Worm (Caenorhabditis elegans) whole organism, dauer: ENCODE results near the gene acr-20.
"Not testable (repeated sequence)": the region's sequence is repeated elsewhere in the genome, so short reads cannot be mapped to it uniquely, and the experiment has no call there.

Experiments used
- unc-62 ChIP-seq: sonication (generic microtip); optimal IDR thresholded peaks from 2 replicates; lab custom pipeline; 2017; ENCODE audit warnings: missing biosample characterization, missing genetic modification reagents, missing genetic modification characterization

The acr-20 gene

ce11 chrII:14393766-14394165, 16.1 kb upstream of the acr-20 start:
- no peak for TF ChIP-seq unc-62 (GFP tag; lab: Kevin White, UChicago)

ce11 chrII:14390036-14390763, 12.5 kb upstream of the acr-20 start, which contains the start of the genes kbp-3 and nurf-1:
kbp-3 (minus strand) TSS chrII:14390078.
nurf-1 (plus strand) TSS chrII:14390713.
- TF ChIP-seq unc-62 (GFP tag; lab: Kevin White, UChicago): no peak

- no peak for TF ChIP-seq unc-62 (GFP tag; lab: Kevin White, UChicago)
Measured at ce11 chrII:14388213-14388612, 10.5 kb upstream of the acr-20 start, which contains the start of gene F26H11.8. F26H11.8 (plus strand) TSS chrII:14388513.

- TF ChIP-seq unc-62 (GFP tag; lab: Kevin White, UChicago): no peak
Measured at ce11 chrII:14383644-14384043, 5.9 kb upstream of the acr-20 start, which contains the start of gene mes-2. mes-2 (plus strand) TSS chrII:14383973.

- TF ChIP-seq unc-62 (GFP tag; lab: Kevin White, UChicago): no peak
Measured at ce11 chrII:14381450-14381849, 3.8 kb upstream of the acr-20 start, which contains the start of gene sdz-26. sdz-26 (plus strand) TSS chrII:14381750.

- TF ChIP-seq unc-62 (GFP tag; lab: Kevin White, UChicago): no peak
Measured at ce11 chrII:14380778-14381177, 3.1 kb upstream of the acr-20 start.

- TF ChIP-seq unc-62 (GFP tag; lab: Kevin White, UChicago): no peak
Measured at ce11 chrII:14374594-14374993, 3.1 kb downstream of the acr-20 start.

ce11 chrII:14365182-14365751, 12.4 kb downstream of the acr-20 start, which contains the start of gene imb-2:
imb-2 (plus strand) TSS chrII:14365701.
- no peak for TF ChIP-seq unc-62 (GFP tag; lab: Kevin White, UChicago)

- TF ChIP-seq unc-62 (GFP tag; lab: Kevin White, UChicago): no peak
Measured at ce11 chrII:14361719-14362118, 16.0 kb downstream of the acr-20 start, which contains the start of gene tebp-1. tebp-1 (plus strand) TSS chrII:14362019.

- no peak for TF ChIP-seq unc-62 (GFP tag; lab: Kevin White, UChicago)
Measured at ce11 chrII:14360675-14361074, 17.0 kb downstream of the acr-20 start.

- no peak for TF ChIP-seq unc-62 (GFP tag; lab: Kevin White, UChicago)
Measured at ce11 chrII:14359007-14359406, 18.7 kb downstream of the acr-20 start.

- TF ChIP-seq unc-62 (GFP tag; lab: Kevin White, UChicago): no peak
Measured at ce11 chrII:14357936-14358416, 19.7 kb downstream of the acr-20 start, which contains the start of the genes agl-1 and pfs-2. agl-1 (minus strand) TSS chrII:14358113. pfs-2 (plus strand) TSS chrII:14358366.

- TF ChIP-seq unc-62 (GFP tag; lab: Kevin White, UChicago): no peak
Measured at ce11 chrII:14351352-14351751, 26.3 kb downstream of the acr-20 start.

ce11 chrII:14350768-14351167, 26.9 kb downstream of the acr-20 start:
- TF ChIP-seq unc-62 (GFP tag; lab: Kevin White, UChicago): no peak

ce11 chrII:14349356-14349923, 28.3 kb downstream of the acr-20 start, which contains the start of the genes Y54G11A.17, lin-7 and elof-1:
Y54G11A.17 (minus strand) TSS chrII:14349406.
lin-7 (minus strand) TSS chrII:14349406.
elof-1 (plus strand) TSS chrII:14349738.
- no peak for TF ChIP-seq unc-62 (GFP tag; lab: Kevin White, UChicago)

- TF ChIP-seq unc-62 (GFP tag; lab: Kevin White, UChicago): not testable (repeated sequence)
Measured at ce11 chrII:14346243-14346642, 31.5 kb downstream of the acr-20 start, which contains the start of gene Y54G11A.9. Y54G11A.9 (minus strand) TSS chrII:14346438.
